Worm (Caenorhabditis elegans): ENCODE results near the gene clec-146.

The clec-146 gene

ce11 chrII:13624330-13624729 is 30.8 kb upstream of the clec-146 start, which contains the start of gene gst-16:
Gene gst-16, minus strand, starts transcription at chrII:13624440.
- TF ChIP-seq ref-1 (GFP tag; conservative IDR thresholded peaks at IDR 0.05) (no peak), ztf-29 (GFP tag; IDR thresholded peaks at IDR 0.05) (no peak), cog-1 (tag; optimal IDR thresholded peaks at IDR 0.05) (no peak), med-1 (GFP tag; optimal IDR thresholded peaks at IDR 0.05; ENCODE audit: insufficient read depth) (no peak), klf-2 (GFP tag; conservative IDR thresholded peaks at IDR 0.05) (no peak)

DNA sequence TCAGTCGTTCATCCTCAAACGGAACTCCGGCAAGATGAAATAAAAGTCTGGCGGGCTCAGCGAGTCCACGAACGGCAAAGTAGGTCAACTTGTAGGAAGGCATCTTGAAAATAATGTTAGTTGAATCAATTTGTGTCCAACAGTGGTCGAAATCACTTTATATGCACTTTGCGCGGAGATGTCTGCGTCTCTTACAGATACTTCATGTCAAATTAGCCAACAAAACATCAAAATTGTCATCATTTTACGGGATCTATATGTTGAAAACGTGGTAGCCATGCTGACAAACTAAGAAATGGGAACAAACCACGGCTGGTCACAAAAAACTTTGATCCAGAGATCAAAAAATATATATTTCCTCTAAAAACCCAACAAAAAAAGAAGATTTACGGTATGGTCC is 24.2 kb upstream of the clec-146 start, which contains the start of gene gst-12:
TSS of gene gst-12 (minus strand) at position 254 of the 400 bp plus-strand sequence.
- TF ChIP-seq ztf-29 (GFP tag; IDR thresholded peaks at IDR 0.05) = no peak

DNA sequence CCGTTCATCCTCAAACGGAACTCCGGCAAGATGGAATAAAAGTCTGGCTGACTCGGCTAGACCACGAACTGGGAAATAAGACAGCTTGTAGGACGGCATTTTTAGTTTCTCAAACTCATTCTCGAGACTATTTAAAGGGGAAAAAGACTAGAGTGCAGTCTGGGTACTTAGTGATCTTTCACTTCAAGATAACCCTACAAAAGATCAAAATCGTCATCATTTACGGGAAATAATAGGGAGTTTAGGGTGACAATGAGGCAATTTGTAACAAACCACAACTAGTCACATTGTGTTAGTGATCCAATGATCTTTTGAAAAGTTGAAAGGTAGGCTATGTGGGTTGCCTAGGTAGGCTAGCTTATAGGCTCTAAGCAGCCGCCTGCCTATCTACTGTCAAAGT is 22.4 kb upstream of the clec-146 start, which contains the start of gene gst-14:
TSS of gene gst-14 (minus strand) at position 101 of the 400 bp plus-strand sequence.
- TF ChIP-seq T22C8.4 (GFP tag; IDR thresholded peaks at IDR 0.05) (no peak), flt-1 (GFP tag; IDR thresholded peaks at IDR 0.05) (no peak), med-1 (GFP tag; optimal IDR thresholded peaks at IDR 0.05; ENCODE audit: insufficient read depth) (no peak), tab-1 (GFP tag; IDR thresholded peaks at IDR 0.05) (no peak), ztf-23 (GFP tag; IDR thresholded peaks at IDR 0.05) (no peak), klf-2 (GFP tag; conservative IDR thresholded peaks at IDR 0.05) (no peak)

ce11 chrII:13614516-13614915 is 20.9 kb upstream of the clec-146 start:
- TF ChIP-seq tab-1 (GFP tag; IDR thresholded peaks at IDR 0.05) (no peak), med-1 (GFP tag; optimal IDR thresholded peaks at IDR 0.05; ENCODE audit: insufficient read depth) (no peak), cog-1 (tag; optimal IDR thresholded peaks at IDR 0.05) (no peak), ztf-29 (GFP tag; IDR thresholded peaks at IDR 0.05) (no peak), ref-1 (GFP tag; conservative IDR thresholded peaks at IDR 0.05) (no peak), klf-2 (GFP tag; conservative IDR thresholded peaks at IDR 0.05) (no peak), T22C8.4 (GFP tag; IDR thresholded peaks at IDR 0.05) (no peak), ztf-23 (GFP tag; IDR thresholded peaks at IDR 0.05) (no peak), flt-1 (GFP tag; IDR thresholded peaks at IDR 0.05) (no peak)

DNA sequence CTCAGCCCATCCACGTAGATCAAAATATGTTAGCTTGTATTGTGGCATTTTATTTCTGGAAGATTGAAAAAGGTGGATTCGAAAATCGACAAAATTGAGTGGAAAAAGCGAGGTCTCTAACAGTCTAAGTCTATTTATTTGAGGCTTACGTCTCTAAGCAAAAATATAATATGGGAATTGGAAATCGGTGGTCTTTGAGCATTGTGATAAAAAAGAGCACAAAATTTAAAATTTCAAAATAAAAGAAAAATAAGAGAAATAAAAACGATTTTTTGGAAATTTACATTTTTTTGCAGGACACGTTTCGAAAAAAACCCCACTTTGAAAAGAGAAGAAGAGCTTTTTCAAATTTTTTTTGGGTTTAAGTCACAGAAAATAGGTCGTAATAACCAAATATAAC is 19.5 kb upstream of the clec-146 start, which contains the start of gene gst-15:
TSS of gene gst-15 (minus strand) at position 101 of the 400 bp plus-strand sequence.
- TF ChIP-seq ztf-29 (GFP tag; IDR thresholded peaks at IDR 0.05) = no peak
- TF ChIP-seq med-1 (GFP tag; optimal IDR thresholded peaks at IDR 0.05; ENCODE audit: insufficient read depth) = no peak
- TF ChIP-seq flt-1 (GFP tag; IDR thresholded peaks at IDR 0.05) = no peak
- TF ChIP-seq klf-2 (GFP tag; conservative IDR thresholded peaks at IDR 0.05) = no peak
- no peak for TF ChIP-seq ztf-23 (GFP tag; IDR thresholded peaks at IDR 0.05)
- no peak for TF ChIP-seq tab-1 (GFP tag; IDR thresholded peaks at IDR 0.05)
- TF ChIP-seq cog-1 (tag; optimal IDR thresholded peaks at IDR 0.05) = no peak
- TF ChIP-seq T22C8.4 (GFP tag; IDR thresholded peaks at IDR 0.05) = no peak
- TF ChIP-seq ref-1 (GFP tag; conservative IDR thresholded peaks at IDR 0.05) = no peak

- TF ChIP-seq ztf-29 (GFP tag; IDR thresholded peaks at IDR 0.05) (no peak), ztf-23 (GFP tag; IDR thresholded peaks at IDR 0.05) (no peak), tab-1 (GFP tag; IDR thresholded peaks at IDR 0.05) (no peak), cog-1 (tag; optimal IDR thresholded peaks at IDR 0.05) (no peak), ref-1 (GFP tag; conservative IDR thresholded peaks at IDR 0.05) (no peak), flt-1 (GFP tag; IDR thresholded peaks at IDR 0.05) (no peak), T22C8.4 (GFP tag; IDR thresholded peaks at IDR 0.05) (no peak), med-1 (GFP tag; optimal IDR thresholded peaks at IDR 0.05; ENCODE audit: insufficient read depth) (no peak), klf-2 (GFP tag; conservative IDR thresholded peaks at IDR 0.05) (no peak)
These were observed 17.6 kb upstream of the clec-146 start, which contains the start of gene gst-24 for ce11 chrII:13611186-13611585. Gene gst-24, minus strand, starts transcription at chrII:13611366.

DNA sequence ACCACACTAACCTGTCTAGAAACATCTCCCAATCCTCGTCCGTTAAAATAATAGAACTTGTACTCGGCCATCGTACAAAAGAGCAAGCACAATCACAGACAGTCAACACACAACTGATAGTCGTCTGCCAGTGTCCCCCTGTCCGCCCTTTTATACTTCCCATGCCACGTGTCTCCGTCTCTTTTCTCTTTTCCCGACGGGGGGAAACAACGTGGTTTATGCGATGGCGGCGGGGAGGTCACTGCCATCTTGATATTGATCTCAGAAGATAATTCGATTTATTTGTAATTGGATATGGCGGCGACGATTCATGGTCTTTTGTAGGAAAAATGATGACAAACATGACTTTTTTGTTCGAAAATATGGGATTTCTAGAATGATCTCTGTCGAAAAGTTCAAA is 16.1 kb upstream of the clec-146 start, which contains the start of gene gst-20:
TSS of gene gst-20 (minus strand) at position 170 of the 400 bp plus-strand sequence.
- no peak for TF ChIP-seq ztf-23 (GFP tag; IDR thresholded peaks at IDR 0.05)
- TF ChIP-seq T22C8.4 (GFP tag; IDR thresholded peaks at IDR 0.05) = no peak
- TF ChIP-seq ref-1 (GFP tag; conservative IDR thresholded peaks at IDR 0.05) = no peak

ce11 chrII:13600904-13601303 is 7.3 kb upstream of the clec-146 start, which contains the start of gene csp-1:
Gene csp-1, plus strand, starts transcription at chrII:13601204.
- TF ChIP-seq tab-1 (GFP tag; IDR thresholded peaks at IDR 0.05) = no peak
- TF ChIP-seq klf-2 (GFP tag; conservative IDR thresholded peaks at IDR 0.05) = no peak
- TF ChIP-seq flt-1 (GFP tag; IDR thresholded peaks at IDR 0.05) = no peak
- TF ChIP-seq cog-1 (tag; optimal IDR thresholded peaks at IDR 0.05) = no peak
- no peak for TF ChIP-seq ztf-23 (GFP tag; IDR thresholded peaks at IDR 0.05)
- no peak for TF ChIP-seq ref-1 (GFP tag; conservative IDR thresholded peaks at IDR 0.05)
- no peak for TF ChIP-seq med-1 (GFP tag; optimal IDR thresholded peaks at IDR 0.05; ENCODE audit: insufficient read depth)
- TF ChIP-seq T22C8.4 (GFP tag; IDR thresholded peaks at IDR 0.05) = no peak
- TF ChIP-seq ztf-29 (GFP tag; IDR thresholded peaks at IDR 0.05) = no peak

DNA sequence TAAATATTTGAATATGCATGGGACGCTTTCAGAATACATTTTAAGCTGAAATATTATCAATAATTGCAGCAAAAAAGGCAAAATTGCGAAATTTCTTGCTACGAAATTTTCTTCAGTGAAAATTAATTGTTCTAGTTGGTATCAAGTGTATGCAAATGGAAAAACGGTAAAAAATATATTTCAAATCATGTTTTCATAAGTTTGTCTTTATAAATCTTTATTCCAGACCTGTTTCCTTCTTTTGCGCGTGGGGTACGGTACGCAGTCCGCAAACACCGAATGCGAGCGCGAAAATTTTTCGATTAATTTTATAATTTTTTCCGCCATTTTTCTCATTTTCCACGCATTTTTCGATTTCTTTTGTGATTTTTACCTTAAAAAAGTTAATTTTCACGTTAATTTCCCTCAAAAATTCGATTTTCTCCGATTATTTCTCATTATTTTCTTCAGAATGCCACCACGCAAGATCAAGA is 3.0 kb upstream of the clec-146 start, which contains the start of the genes fbxc-23 and csc-1:
TSS of gene fbxc-23 (minus strand) at position 51 of the 473 bp plus-strand sequence.
TSS of gene csc-1 (plus strand) at position 451 of the 473 bp plus-strand sequence.
- no peak for TF ChIP-seq ztf-29 (GFP tag; IDR thresholded peaks at IDR 0.05)
- no peak for TF ChIP-seq flt-1 (GFP tag; IDR thresholded peaks at IDR 0.05)
- TF ChIP-seq klf-2 (GFP tag; conservative IDR thresholded peaks at IDR 0.05) = no peak
- no peak for TF ChIP-seq ref-1 (GFP tag; conservative IDR thresholded peaks at IDR 0.05)
- TF ChIP-seq med-1 (GFP tag; optimal IDR thresholded peaks at IDR 0.05; ENCODE audit: insufficient read depth) = no peak
- TF ChIP-seq cog-1 (tag; optimal IDR thresholded peaks at IDR 0.05) = no peak
- TF ChIP-seq tab-1 (GFP tag; IDR thresholded peaks at IDR 0.05) = no peak
- no peak for TF ChIP-seq ztf-23 (GFP tag; IDR thresholded peaks at IDR 0.05)
- TF ChIP-seq T22C8.4 (GFP tag; IDR thresholded peaks at IDR 0.05) = no peak

DNA sequence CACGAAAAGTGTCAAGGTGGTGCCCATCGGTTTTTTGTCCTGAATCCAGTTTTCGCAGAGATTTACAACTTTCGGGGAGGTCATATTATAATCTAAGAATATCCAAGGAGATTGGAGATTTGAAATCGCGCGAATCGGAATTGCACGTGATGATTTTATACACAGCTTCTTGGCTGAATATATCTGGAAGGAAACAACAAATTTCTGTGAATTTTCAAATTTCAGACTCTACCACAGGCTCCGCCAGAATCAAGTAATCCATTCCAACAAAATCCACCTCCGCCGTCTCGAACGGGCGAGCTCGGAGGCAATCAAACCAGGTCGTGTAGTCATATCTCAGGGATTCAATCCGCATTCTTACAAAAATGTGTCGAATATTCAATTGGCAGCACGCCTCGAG is 1.7 kb upstream of the clec-146 start:
- no peak for TF ChIP-seq T22C8.4 (GFP tag; IDR thresholded peaks at IDR 0.05)
- TF ChIP-seq flt-1 (GFP tag; IDR thresholded peaks at IDR 0.05) = no peak
- TF ChIP-seq ztf-23 (GFP tag; IDR thresholded peaks at IDR 0.05) = no peak
- TF ChIP-seq ref-1 (GFP tag; conservative IDR thresholded peaks at IDR 0.05) = no peak
- no peak for TF ChIP-seq cog-1 (tag; optimal IDR thresholded peaks at IDR 0.05)
- TF ChIP-seq ztf-29 (GFP tag; IDR thresholded peaks at IDR 0.05) = no peak
- no peak for TF ChIP-seq med-1 (GFP tag; optimal IDR thresholded peaks at IDR 0.05; ENCODE audit: insufficient read depth)
- no peak for TF ChIP-seq tab-1 (GFP tag; IDR thresholded peaks at IDR 0.05)
- TF ChIP-seq klf-2 (GFP tag; conservative IDR thresholded peaks at IDR 0.05) = no peak
